Fruit fly (Drosophila melanogaster): ENCODE measurements around the gene Ptip.

Ptip gene

DNA sequence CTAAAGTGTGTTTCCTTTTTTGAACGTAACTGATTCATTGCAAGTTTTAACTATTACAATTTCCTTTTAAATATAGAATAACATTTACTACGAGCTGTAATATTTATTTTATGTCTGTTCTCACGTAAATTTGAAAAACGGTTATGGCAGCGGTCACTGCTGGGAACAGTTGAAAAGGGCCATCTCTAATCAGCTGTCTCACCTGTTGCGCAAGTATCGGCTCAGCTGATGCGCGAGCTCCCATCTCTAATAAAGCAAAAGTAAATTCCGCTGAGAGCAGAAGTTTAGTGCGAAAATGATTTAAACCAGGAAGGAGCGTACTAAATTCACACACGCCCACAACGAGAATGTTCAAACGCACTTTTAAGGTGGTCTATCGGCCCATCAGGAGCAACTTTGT lies 42.7 kb upstream of the Ptip start, which contains the start of gene Pex1 (continued):
- TF ChIP-seq CG15479 (GFP tag; optimal IDR thresholded peaks at IDR 0.05) = peak; percentile 29
- no peak for TF ChIP-seq ab (GFP tag; optimal IDR thresholded peaks at IDR 0.05)
- no peak for TF ChIP-seq Dip3 (GFP tag; optimal IDR thresholded peaks at IDR 0.05)
- no peak for TF ChIP-seq CG1792 (GFP tag; optimal IDR thresholded peaks at IDR 0.05)
- TF ChIP-seq eyg (GFP tag; optimal IDR thresholded peaks at IDR 0.05) = no peak
- no peak for TF ChIP-seq Poxn (GFP tag; IDR thresholded peaks at IDR 0.05)
- TF ChIP-seq ranshi (GFP tag; IDR thresholded peaks at IDR 0.05) = no peak
- peak; percentile 45 for TF ChIP-seq Jarid2 (GFP tag; optimal IDR thresholded peaks at IDR 0.05)
- TF ChIP-seq CG2116 (GFP tag; optimal IDR thresholded peaks at IDR 0.05) = peak; percentile 34
- no peak for TF ChIP-seq zf30C (GFP tag; optimal IDR thresholded peaks at IDR 0.05)
- peak; percentile 47; the same call in 1 of the 3 replicates for TF ChIP-seq ken (GFP tag; IDR thresholded peaks at IDR 0.05)
- no peak for TF ChIP-seq CG3281 (GFP tag; optimal IDR thresholded peaks at IDR 0.05)
- TF ChIP-seq kah (GFP tag; optimal IDR thresholded peaks at IDR 0.05) = peak; percentile 88
- TF ChIP-seq E2f1 (GFP tag; IDR thresholded peaks at IDR 0.05) = no peak
- TF ChIP-seq Adf1 (GFP tag; IDR thresholded peaks at IDR 0.05) = no peak
- TF ChIP-seq phol (tag; optimal IDR thresholded peaks at IDR 0.05) = peak; percentile 30
- TF ChIP-seq CG2129 (GFP tag; IDR thresholded peaks at IDR 0.05; ENCODE audit: partially characterized antibody) = peak; percentile 50
- TF ChIP-seq CG2889 (GFP tag; IDR thresholded peaks at IDR 0.05) = no peak
- no peak for TF ChIP-seq grn (GFP tag; optimal IDR thresholded peaks at IDR 0.05)
- TF ChIP-seq bowl (GFP tag; IDR thresholded peaks at IDR 0.05) = no peak
- TF ChIP-seq hb (GFP tag; IDR thresholded peaks at IDR 0.05; ENCODE audit: partially characterized antibody) = no peak; the same call in 2 of the 3 replicates
- TF ChIP-seq GATAe (GFP tag; conservative IDR thresholded peaks at IDR 0.05) = no peak
- TF ChIP-seq Scr (GFP tag; IDR thresholded peaks at IDR 0.05; ENCODE audit: partially characterized antibody) = peak; percentile 87
- TF ChIP-seq CG12104 (GFP tag; optimal IDR thresholded peaks at IDR 0.05) = no peak
- no peak for TF ChIP-seq CG11093 (GFP tag; IDR thresholded peaks at IDR 0.05)
- peak; percentile 88 for TF ChIP-seq sna (GFP tag; IDR thresholded peaks at IDR 0.05; ENCODE audit: partially characterized antibody)
- TF ChIP-seq slbo (GFP tag; IDR thresholded peaks at IDR 0.05) = peak; percentile 45; the same call in 1 of the 2 replicates
- TF ChIP-seq CG11456 (GFP tag; IDR thresholded peaks at IDR 0.05) = 0 out of 3 replicates have a peak, but pooled peaks have one; percentile 60
- no peak for TF ChIP-seq ase (GFP tag; IDR thresholded peaks at IDR 0.05)
- peak; percentile 83 for TF ChIP-seq BEAF-32 (GFP tag; optimal IDR thresholded peaks at IDR 0.05)
- TF ChIP-seq chif (GFP tag; optimal IDR thresholded peaks at IDR 0.05) = no peak
- TF ChIP-seq Med (GFP tag) = peak; percentile 89
- TF ChIP-seq hbn (GFP tag; IDR thresholded peaks at IDR 0.05; ENCODE audit: partially characterized antibody) = peak; percentile 70
- TF ChIP-seq toy (GFP tag; IDR thresholded peaks at IDR 0.05) = no peak
- no peak for TF ChIP-seq CG34376 (GFP tag; optimal IDR thresholded peaks at IDR 0.05)
- TF ChIP-seq nom (GFP tag; optimal IDR thresholded peaks at IDR 0.05) = no peak
- TF ChIP-seq Asciz (GFP tag; optimal IDR thresholded peaks at IDR 0.05) = no peak
- no peak for TF ChIP-seq usp (GFP tag; optimal IDR thresholded peaks at IDR 0.05)
- TF ChIP-seq abd-A (tag; optimal IDR thresholded peaks at IDR 0.05) = no peak
- TF ChIP-seq CG33213 (GFP tag; optimal IDR thresholded peaks at IDR 0.05) = no peak
- no peak for TF ChIP-seq zen (tag; optimal IDR thresholded peaks at IDR 0.05)
- TF ChIP-seq CG8281 (tag; optimal IDR thresholded peaks at IDR 0.05) = no peak
- no peak for TF ChIP-seq CG10565 (GFP tag; optimal IDR thresholded peaks at IDR 0.05)
- TF ChIP-seq repo (GFP tag; optimal IDR thresholded peaks at IDR 0.05) = no peak
- TF ChIP-seq CG16815 (GFP tag; optimal IDR thresholded peaks at IDR 0.05) = no peak
- TF ChIP-seq esg (GFP tag; conservative IDR thresholded peaks at IDR 0.05) = no peak
- TF ChIP-seq D19B (GFP tag; optimal IDR thresholded peaks at IDR 0.05) = no peak
- TF ChIP-seq CG12942 (GFP tag; optimal IDR thresholded peaks at IDR 0.05) = no peak
- TF ChIP-seq Doc2 (GFP tag; IDR thresholded peaks at IDR 0.05) = no peak
- TF ChIP-seq CG4820 (GFP tag; optimal IDR thresholded peaks at IDR 0.05) = no peak
- TF ChIP-seq mirr (GFP tag; optimal IDR thresholded peaks at IDR 0.05) = no peak
- no peak for TF ChIP-seq C15 (GFP tag; IDR thresholded peaks at IDR 0.05)
